Worm (Caenorhabditis elegans) whole organism, dauer: Measurements from ENCODE around the gene M03F8.1.

Experiments used
- unc-62 ChIP-seq: sonication (generic microtip); optimal IDR thresholded peaks from 2 replicates; lab custom pipeline; 2017; ENCODE audit warnings: missing biosample characterization, missing genetic modification reagents, missing genetic modification characterization

The M03F8.1 gene

ce11 chrV:5951133-5951532 is at the start of gene M03F8.1:
Gene M03F8.1, plus strand, starts transcription at chrV:5951433.
- no peak for TF ChIP-seq unc-62 (GFP tag; lab: Kevin White, UChicago)

DNA sequence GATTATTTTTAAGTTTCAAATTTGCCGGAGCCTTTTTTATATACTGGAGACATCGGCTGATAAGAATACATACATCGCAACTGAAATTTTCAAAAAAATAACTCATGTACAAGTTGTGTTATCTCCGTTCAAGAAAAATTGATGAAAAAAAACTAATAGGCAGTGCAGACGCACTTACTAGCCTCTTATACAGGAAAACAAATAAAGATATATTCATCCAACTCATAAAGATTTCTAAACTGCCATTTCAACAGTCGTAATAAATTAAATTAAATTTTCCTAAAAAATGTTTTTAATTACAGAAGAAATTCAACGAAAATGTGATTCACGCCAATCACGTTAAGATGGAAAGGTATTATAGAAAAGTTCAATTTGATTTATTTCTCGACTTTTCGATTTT is 49.4 kb upstream of the M03F8.1 start, which contains the start of gene C04E6.5:
C04E6.5 (plus strand) TSS at position 301 of the 400 bp plus-strand sequence.
- no peak for TF ChIP-seq unc-62 (GFP tag; lab: Kevin White, UChicago)

- TF ChIP-seq unc-62 (GFP tag; lab: Kevin White, UChicago) = no peak
Measured at ce11 chrV:5906252-5906651, 45.0 kb upstream of the M03F8.1 start, which contains the start of gene srd-15. Gene srd-15, minus strand, starts transcription at chrV:5906352.

DNA sequence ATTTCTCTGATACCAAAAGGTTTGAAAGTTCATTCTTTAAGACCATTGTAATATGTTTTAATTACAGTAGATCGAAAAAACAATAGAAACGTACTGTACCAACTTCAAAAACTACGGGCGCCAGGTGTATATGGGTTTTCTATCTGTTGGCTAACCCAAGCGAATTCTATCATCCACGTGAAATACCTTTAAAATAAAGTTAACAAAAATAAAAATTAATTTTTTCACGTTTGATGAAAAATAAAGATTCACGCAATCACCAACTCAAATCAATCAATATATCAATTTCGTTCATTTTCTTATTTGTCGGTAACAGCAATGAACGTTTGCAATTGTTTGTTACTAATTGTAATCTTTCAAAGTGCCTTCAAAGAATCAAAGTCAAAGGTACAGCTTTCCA is 44.1 kb upstream of the M03F8.1 start, which contains the start of gene C04E6.4:
C04E6.4 (plus strand) TSS at position 301 of the 400 bp plus-strand sequence.
- no peak for TF ChIP-seq unc-62 (GFP tag; lab: Kevin White, UChicago)

ce11 chrV:5912426-5912825 is 38.8 kb upstream of the M03F8.1 start, which contains the start of gene C04E6.13:
Gene C04E6.13, plus strand, starts transcription at chrV:5912726.
- TF ChIP-seq unc-62 (GFP tag; lab: Kevin White, UChicago) = no peak

DNA sequence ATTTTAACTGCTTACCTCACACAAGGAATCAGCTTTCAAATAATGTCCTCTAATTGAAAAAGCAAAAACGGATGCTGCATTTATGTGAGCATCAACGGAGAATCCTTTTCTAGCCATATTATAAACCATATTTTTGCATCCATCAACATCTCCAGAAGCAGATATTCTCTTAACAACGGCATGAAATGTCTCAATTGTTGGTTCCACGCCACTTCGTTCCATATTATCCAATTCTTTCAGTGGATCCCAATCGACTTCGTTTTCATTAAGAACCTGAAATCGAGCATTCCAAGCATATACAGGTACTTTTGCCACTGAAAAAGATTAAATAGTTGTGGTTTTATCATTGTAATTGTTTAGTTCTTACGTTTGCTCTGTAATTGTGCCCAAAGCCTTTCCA is 34.4 kb upstream of the M03F8.1 start:
- TF ChIP-seq unc-62 (GFP tag; lab: Kevin White, UChicago) = no peak

DNA sequence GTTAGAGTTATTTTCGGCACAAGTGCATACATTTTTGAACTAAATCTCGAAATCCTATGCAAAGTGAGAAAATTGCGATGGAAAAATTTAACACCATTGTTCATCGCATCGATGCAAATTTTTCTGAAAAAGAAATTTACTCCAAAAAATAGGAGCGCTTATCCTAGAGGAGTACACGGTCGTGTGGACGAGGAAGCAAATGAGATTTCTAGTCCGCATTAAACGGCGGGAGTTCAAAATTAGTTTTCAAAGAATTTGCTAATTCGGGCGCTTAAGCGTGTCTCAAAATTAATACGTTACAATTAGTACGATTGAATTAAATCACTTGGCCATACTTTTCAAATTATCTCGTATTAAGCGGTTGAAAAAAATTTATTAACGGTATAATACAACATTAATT is 33.5 kb upstream of the M03F8.1 start, which contains the start of gene lrpr-1:
lrpr-1 (minus strand) TSS at position 185 of the 400 bp plus-strand sequence.
- no peak for TF ChIP-seq unc-62 (GFP tag; lab: Kevin White, UChicago)

DNA sequence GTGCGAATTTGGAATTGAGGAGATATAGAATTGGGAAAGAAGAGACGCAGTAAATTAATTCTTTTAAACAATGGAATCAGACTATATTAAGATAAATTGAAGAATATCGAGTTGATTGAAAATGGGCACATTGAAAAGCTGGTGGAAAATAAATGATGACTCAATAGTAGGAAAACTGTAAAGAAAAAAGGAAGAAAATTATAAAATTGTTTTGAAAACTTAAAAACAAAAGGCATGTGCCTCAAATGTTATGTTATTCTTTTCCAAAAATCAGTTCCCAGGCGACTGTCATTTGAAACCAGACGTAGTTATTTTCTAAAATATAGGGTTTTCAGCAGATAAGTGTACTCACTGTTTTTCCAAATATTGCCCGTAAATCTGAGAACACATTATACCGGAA is 31.3 kb upstream of the M03F8.1 start, which contains the start of gene C04E6.12:
C04E6.12 (minus strand) TSS at position 101 of the 400 bp plus-strand sequence.
- TF ChIP-seq unc-62 (GFP tag; lab: Kevin White, UChicago) = no peak

ce11 chrV:5921761-5922160 is 29.5 kb upstream of the M03F8.1 start:
- TF ChIP-seq unc-62 (GFP tag; lab: Kevin White, UChicago) = no peak

- TF ChIP-seq unc-62 (GFP tag; lab: Kevin White, UChicago) = no peak
Measured at ce11 chrV:5922236-5922635, 29.0 kb upstream of the M03F8.1 start, which contains the start of gene srsx-18. Gene srsx-18, plus strand, starts transcription at chrV:5922536.

ce11 chrV:5927347-5927746 is 23.9 kb upstream of the M03F8.1 start, which contains the start of gene srsx-17:
Gene srsx-17, plus strand, starts transcription at chrV:5927647.
- no peak for TF ChIP-seq unc-62 (GFP tag; lab: Kevin White, UChicago)

DNA sequence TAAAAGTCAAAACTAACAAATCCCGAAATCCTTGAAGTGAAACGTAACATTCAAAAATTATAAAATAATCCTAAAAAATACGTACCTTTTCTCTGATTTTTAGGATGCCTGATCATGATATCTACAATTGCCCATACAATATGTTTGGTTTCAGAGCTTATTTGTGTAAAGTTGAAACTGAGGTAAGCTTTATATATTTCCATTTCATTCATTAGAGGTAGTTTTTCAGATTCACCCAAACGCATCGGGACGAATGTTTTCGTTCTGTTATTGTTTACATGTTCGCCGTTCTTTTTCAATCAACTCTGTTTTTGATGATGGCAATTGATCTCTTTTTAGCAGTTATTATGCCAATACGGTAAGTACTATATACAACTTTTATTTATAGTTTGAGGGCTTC is 23.2 kb upstream of the M03F8.1 start:
- no peak for TF ChIP-seq unc-62 (GFP tag; lab: Kevin White, UChicago)

DNA sequence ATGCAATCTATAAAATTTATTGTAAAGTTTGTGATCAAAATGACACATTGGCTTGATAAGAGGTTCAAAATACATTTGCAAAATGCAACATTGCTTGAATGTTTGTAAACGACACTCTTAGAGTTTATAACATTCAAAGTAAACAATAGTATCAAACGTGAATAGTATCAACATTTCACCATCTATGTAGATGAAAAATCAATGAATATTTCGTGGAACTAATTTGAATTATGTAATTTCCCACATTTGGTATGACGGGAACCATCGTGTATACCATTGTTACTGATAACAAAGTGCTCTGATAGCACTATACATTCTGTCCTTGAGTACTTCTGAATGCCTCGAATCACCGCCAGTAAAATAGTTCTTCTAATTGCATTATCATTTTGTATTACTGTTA is 20.6 kb upstream of the M03F8.1 start, which contains the start of gene galt-1:
galt-1 (plus strand) TSS at position 318 of the 400 bp plus-strand sequence.
- TF ChIP-seq unc-62 (GFP tag; lab: Kevin White, UChicago) = no peak

ce11 chrV:5936691-5937090 is 14.5 kb upstream of the M03F8.1 start, which contains the start of the genes M03F8.5 and M03F8.7:
Gene M03F8.5, minus strand, starts transcription at chrV:5936791.
Gene M03F8.7, plus strand, starts transcription at chrV:5936939.
- no peak for TF ChIP-seq unc-62 (GFP tag; lab: Kevin White, UChicago)

DNA sequence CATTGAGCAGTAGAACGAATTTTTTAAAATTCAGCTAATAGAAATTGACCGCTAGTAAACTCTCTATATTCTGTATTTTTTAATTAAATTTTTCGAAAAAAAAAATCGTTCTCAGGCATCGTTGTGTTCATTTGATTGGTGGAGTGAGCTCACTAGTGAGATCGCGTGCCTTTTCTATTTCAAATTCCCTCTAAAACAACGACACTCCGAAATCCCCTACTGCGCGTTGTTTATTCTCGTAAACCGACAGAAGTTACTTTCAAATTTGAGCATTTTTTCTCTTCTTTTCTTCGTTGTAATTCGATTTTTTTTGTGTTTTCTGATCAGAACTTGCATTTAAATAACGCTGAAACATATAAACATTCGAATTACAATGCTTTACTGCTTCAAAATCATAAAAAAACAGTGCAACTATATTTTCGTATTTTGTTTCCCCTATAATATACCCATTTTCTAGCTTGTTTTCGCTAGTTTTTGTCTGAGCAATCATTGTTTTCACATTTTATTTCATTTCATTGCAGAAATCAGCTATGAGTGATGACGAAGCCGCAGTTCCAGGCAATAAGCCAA is 11.6 kb upstream of the M03F8.1 start, which contains the start of gene syf-3:
syf-3 (plus strand) TSS at position 520 of the 570 bp plus-strand sequence.
- TF ChIP-seq unc-62 (GFP tag; lab: Kevin White, UChicago) = no peak

ce11 chrV:5943167-5943566 is 8.1 kb upstream of the M03F8.1 start, which contains the start of gene pst-1:
Gene pst-1, plus strand, starts transcription at chrV:5943467.
- no peak for TF ChIP-seq unc-62 (GFP tag; lab: Kevin White, UChicago)
